Worm (Caenorhabditis elegans): Measurements from ENCODE around the gene srg-65.

srg-65 gene

DNA sequence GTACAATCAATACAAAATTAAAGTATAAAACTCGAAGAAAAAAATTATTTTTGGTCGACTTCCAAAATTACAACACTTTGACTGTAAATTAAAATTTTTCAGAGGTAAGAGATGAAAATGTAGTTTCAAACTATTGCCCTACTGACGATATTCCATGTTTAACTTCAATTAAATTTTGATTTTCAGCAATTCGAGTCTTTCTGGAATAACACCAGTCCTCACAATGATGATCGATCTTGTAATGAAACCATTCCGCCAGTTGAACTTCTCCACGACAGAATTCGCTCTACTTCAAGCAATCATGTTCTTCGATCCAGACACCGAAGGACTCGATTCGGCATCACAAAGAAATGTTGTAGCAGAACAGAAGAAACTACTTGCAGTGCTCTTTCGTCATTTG is 24.4 kb upstream of the srg-65 start:
- no peak for TF ChIP-seq nhr-237 (tag; optimal IDR thresholded peaks at IDR 0.05)
- TF ChIP-seq fkh-10 (GFP tag; optimal IDR thresholded peaks at IDR 0.05): no peak
- TF ChIP-seq ztf-4 (tag; optimal IDR thresholded peaks at IDR 0.05): no peak
- no peak for TF ChIP-seq pha-4 (tag; optimal IDR thresholded peaks at IDR 0.05)
- no peak for TF ChIP-seq fkh-2 (tag; optimal IDR thresholded peaks at IDR 0.05)
- TF ChIP-seq nhr-76 (tag; optimal IDR thresholded peaks at IDR 0.05): no peak
- TF ChIP-seq nhr-67 (tag; optimal IDR thresholded peaks at IDR 0.05): no peak
- no peak for TF ChIP-seq elt-3 (tag; optimal IDR thresholded peaks at IDR 0.05)
- no peak for TF ChIP-seq nhr-43 (tag; optimal IDR thresholded peaks at IDR 0.05; ENCODE audit: poor library complexity, severe bottlenecking)

DNA sequence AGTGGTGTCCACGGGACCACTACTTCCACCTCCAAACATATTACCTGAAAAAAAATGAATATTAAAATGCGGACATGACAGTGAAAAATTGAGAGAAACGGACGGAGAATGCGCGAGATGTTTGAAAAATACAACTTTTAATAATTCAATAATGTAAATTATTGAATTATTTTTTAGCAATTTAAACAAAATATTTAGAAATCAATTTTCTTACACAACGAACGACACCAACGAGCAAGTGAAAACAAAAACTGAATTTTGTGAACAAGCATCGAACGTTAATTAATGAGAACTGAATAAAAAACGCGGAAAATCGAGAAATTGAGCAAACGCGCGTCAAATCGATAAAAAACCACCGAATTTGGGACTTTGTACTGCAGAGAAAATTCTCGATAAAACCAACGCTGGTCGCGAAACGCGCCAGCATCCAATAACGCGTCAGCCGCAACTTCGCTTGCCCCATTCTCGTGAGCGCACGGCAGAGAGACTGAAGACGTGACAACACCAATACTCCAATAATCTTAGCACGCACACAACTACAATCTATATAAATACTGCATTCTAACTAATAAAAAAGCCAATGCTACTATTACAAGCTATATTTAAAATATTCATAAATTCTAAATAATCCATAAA is 20.2 kb upstream of the srg-65 start, which contains the start of the genes dnj-19 and nhr-47:
Gene dnj-19, minus strand, starts transcription at position 51 of the 636 bp plus-strand sequence.
Gene nhr-47, plus strand, starts transcription at position 447 of the 636 bp plus-strand sequence.
- TF ChIP-seq aly-2 (tag; optimal IDR thresholded peaks at IDR 0.05) (no peak), lin-15B (tag; optimal IDR thresholded peaks at IDR 0.05) (peak; percentile 84), nhr-11 (tag; optimal IDR thresholded peaks at IDR 0.05) (no peak), fos-1 (tag; optimal IDR thresholded peaks at IDR 0.05) (no peak), skn-1 (tag; optimal IDR thresholded peaks at IDR 0.05) (peak; percentile 85), mml-1 (tag; optimal IDR thresholded peaks at IDR 0.05) (no peak), nhr-23 (tag; optimal IDR thresholded peaks at IDR 0.05) (peak; percentile 91), nhr-25 (tag; optimal IDR thresholded peaks at IDR 0.05) (peak; percentile 92), ceh-28 (tag; optimal IDR thresholded peaks at IDR 0.05) (peak; percentile 87), R02D3.7 (tag; optimal IDR thresholded peaks at IDR 0.05) (peak; percentile 70), pqm-1 (tag; optimal IDR thresholded peaks at IDR 0.05) (peak; percentile 26), nhr-43 (tag; optimal IDR thresholded peaks at IDR 0.05; ENCODE audit: poor library complexity, severe bottlenecking) (peak; percentile 87), daf-12 (tag; optimal IDR thresholded peaks at IDR 0.05) (no peak), tbx-2 (tag; optimal IDR thresholded peaks at IDR 0.05) (peak; percentile 90), pha-4 (tag; optimal IDR thresholded peaks at IDR 0.05) (peak; percentile 85), ztf-11 (tag; optimal IDR thresholded peaks at IDR 0.05) (no peak), lsy-12 (tag; optimal IDR thresholded peaks at IDR 0.05) (peak; percentile 93), ztf-4 (tag; optimal IDR thresholded peaks at IDR 0.05) (peak; percentile 59), unc-39 (tag; optimal IDR thresholded peaks at IDR 0.05) (no peak), eor-1 (tag; optimal IDR thresholded peaks at IDR 0.05) (no peak), ZK546.5 (tag; optimal IDR thresholded peaks at IDR 0.05) (no peak), ama-1 (optimal IDR thresholded peaks at IDR 0.05) (peak; percentile 68), elt-1 (tag; optimal IDR thresholded peaks at IDR 0.05) (peak; percentile 21), egl-5 (tag; optimal IDR thresholded peaks at IDR 0.05) (peak; percentile 42), nhr-67 (tag; optimal IDR thresholded peaks at IDR 0.05) (no peak), nhr-76 (tag; optimal IDR thresholded peaks at IDR 0.05) (no peak), elt-3 (tag; optimal IDR thresholded peaks at IDR 0.05) (no peak), ceh-82 (tag; optimal IDR thresholded peaks at IDR 0.05) (peak; percentile 66), mdl-1 (tag; optimal IDR thresholded peaks at IDR 0.05) (peak; percentile 24), fkh-2 (tag; optimal IDR thresholded peaks at IDR 0.05) (no peak), nhr-12 (tag; optimal IDR thresholded peaks at IDR 0.05) (no peak), unc-62 (GFP tag; optimal IDR thresholded peaks at IDR 0.05) (no peak), ceh-16 (tag; optimal IDR thresholded peaks at IDR 0.05) (no peak), egl-27 (tag; optimal IDR thresholded peaks at IDR 0.05) (peak; percentile 48), zag-1 (tag; optimal IDR thresholded peaks at IDR 0.05) (no peak), sea-2 (GFP tag; optimal IDR thresholded peaks at IDR 0.05) (no peak), nfya-1 (tag; optimal IDR thresholded peaks at IDR 0.05; ENCODE audit: insufficient read depth) (peak; percentile 89), fkh-10 (GFP tag; optimal IDR thresholded peaks at IDR 0.05) (peak; percentile 56), snpc-4 (tag; optimal IDR thresholded peaks at IDR 0.05) (peak; percentile 86), jun-1 (tag; optimal IDR thresholded peaks at IDR 0.05) (peak; percentile 91), nhr-28 (tag; optimal IDR thresholded peaks at IDR 0.05) (no peak), nhr-77 (tag; optimal IDR thresholded peaks at IDR 0.05) (peak; percentile 21), lin-39 (tag; optimal IDR thresholded peaks at IDR 0.05) (peak; percentile 92), hmg-11 (tag; optimal IDR thresholded peaks at IDR 0.05) (peak; percentile 82), elt-2 (tag; optimal IDR thresholded peaks at IDR 0.05) (peak; percentile 80), nhr-237 (tag; optimal IDR thresholded peaks at IDR 0.05) (no peak)
